Fruit fly (Drosophila melanogaster) whole organism, embryonic: ENCODE results near the gene CG14229.

Experiments
- Ada2b ChIP-seq: fragments of 200-800 bp; sonication (Bioruptor generic); IDR thresholded peaks from 2 replicates; pipeline ENCODE4 v1.3.6; 2022; ENCODE audit warnings: missing biosample characterization, missing genetic modification characterization
- B-H1 ChIP-seq: fragments of 200-800 bp; sonication (Bioruptor generic); IDR thresholded peaks from 3 replicates; pipeline ENCODE4 v1.3.6; 2022; ENCODE audit warnings: missing biosample characterization, missing genetic modification characterization
- Bgb ChIP-seq: fragments of 200-800 bp; sonication (Bioruptor generic); IDR thresholded peaks from 2 replicates; pipeline ENCODE4 v1.3.6; 2022; ENCODE audit warnings: missing biosample characterization, missing genetic modification characterization; ENCODE audit not compliant: partially characterized antibody
- CG10147 ChIP-seq: fragments of 200-800 bp; sonication (Bioruptor generic); optimal IDR thresholded peaks from 2 replicates; lab custom pipeline; 2019; ENCODE audit warnings: missing biosample characterization, mild to moderate bottlenecking, missing genetic modification characterization, moderate library complexity
- CG10979 ChIP-seq: fragments of 200-800 bp; sonication (Bioruptor generic); optimal IDR thresholded peaks from 2 replicates; lab custom pipeline; 2018; ENCODE audit warnings: missing biosample characterization, mild to moderate bottlenecking, missing genetic modification characterization, moderate library complexity
- CG1233 ChIP-seq: fragments of 200-800 bp; sonication (Bioruptor generic); optimal IDR thresholded peaks from 4 replicates; lab custom pipeline; 2018; ENCODE audit warnings: missing biosample characterization, mild to moderate bottlenecking, missing genetic modification characterization
- CG13624 ChIP-seq: fragments of 200-800 bp; sonication (Bioruptor generic); optimal IDR thresholded peaks from 2 replicates; lab custom pipeline; 2016; ENCODE audit warnings: missing biosample characterization, missing genetic modification characterization
- CG1603 ChIP-seq: fragments of 200-800 bp; sonication (Bioruptor generic); optimal IDR thresholded peaks from 2 replicates; lab custom pipeline; 2019; ENCODE audit warnings: missing biosample characterization, mild to moderate bottlenecking, missing genetic modification characterization, moderate library complexity
- CG17802 ChIP-seq: fragments of 200-800 bp; sonication (Bioruptor generic); optimal IDR thresholded peaks from 2 replicates; lab custom pipeline; 2018; ENCODE audit warnings: missing biosample characterization, mild to moderate bottlenecking, missing genetic modification characterization, moderate library complexity
- CG18764 ChIP-seq: fragments of 200-800 bp; sonication (Bioruptor generic); optimal IDR thresholded peaks from 3 replicates; lab custom pipeline; 2016; ENCODE audit warnings: missing biosample characterization, missing genetic modification characterization
- CG2129 ChIP-seq: fragments of 200-800 bp; sonication (Bioruptor generic); IDR thresholded peaks from 2 replicates; pipeline ENCODE4 v1.3.6; 2022; ENCODE audit warnings: missing biosample characterization, missing genetic modification characterization; ENCODE audit not compliant: partially characterized antibody
- CG2199 ChIP-seq: fragments of 200-800 bp; sonication (Bioruptor generic); IDR thresholded peaks from 3 replicates; pipeline ENCODE4 v1.3.6; 2022; ENCODE audit warnings: missing biosample characterization, missing genetic modification characterization
- CG4328 ChIP-seq: fragments of 200-800 bp; sonication (Bioruptor generic); optimal IDR thresholded peaks from 3 replicates; lab custom pipeline; 2017; ENCODE audit warnings: missing biosample characterization, missing genetic modification reagents, missing genetic modification characterization
- CG7556 ChIP-seq: fragments of 200-800 bp; sonication (Bioruptor generic); optimal IDR thresholded peaks from 2 replicates; lab custom pipeline; 2017; ENCODE audit warnings: missing biosample characterization, mild to moderate bottlenecking, missing genetic modification characterization
- CG8924 ChIP-seq: fragments of 200-800 bp; optimal IDR thresholded peaks from 3 replicates; lab custom pipeline; 2019; ENCODE audit warnings: missing biosample characterization, mild to moderate bottlenecking, missing genetic modification characterization, moderate library complexity
- CHES-1-like ChIP-seq: fragments of 200-800 bp; sonication (Bioruptor generic); optimal IDR thresholded peaks from 2 replicates; lab custom pipeline; 2016; ENCODE audit warnings: missing biosample characterization, missing genetic modification characterization
- CoRest ChIP-seq: fragments of 200-800 bp; sonication (Bioruptor generic); optimal IDR thresholded peaks from 3 replicates; lab custom pipeline; 2018; ENCODE audit warnings: missing biosample characterization, mild to moderate bottlenecking, missing genetic modification characterization, moderate library complexity
- D19B ChIP-seq: fragments of 200-800 bp; sonication (Bioruptor generic); optimal IDR thresholded peaks from 2 replicates; lab custom pipeline; 2017; ENCODE audit warnings: missing biosample characterization, mild to moderate bottlenecking, missing genetic modification characterization
- Dfd ChIP-seq, 2 experiments: fragments of >200 bp; optimal IDR thresholded peaks; 2 replicates each; lab custom pipeline; 2017; ENCODE audit warnings: missing biosample characterization in 2 of 2, missing genetic modification characterization in 2 of 2
- E2f2 ChIP-seq: fragments of 200-800 bp; sonication (Bioruptor generic); IDR thresholded peaks from 2 replicates; pipeline ENCODE4 v1.3.6; 2022; ENCODE audit warnings: missing biosample characterization, missing genetic modification characterization
- HLH3B ChIP-seq: fragments of 200-800 bp; sonication (Bioruptor generic); IDR thresholded peaks from 2 replicates; pipeline ENCODE4 v1.3.6; 2022; ENCODE audit warnings: missing biosample characterization, missing genetic modification characterization
- Hsf ChIP-seq: fragments of 200-800 bp; sonication (Bioruptor generic); optimal IDR thresholded peaks from 3 replicates; lab custom pipeline; 2016; ENCODE audit warnings: missing biosample characterization, missing genetic modification characterization
- Lpt ChIP-seq: fragments of >200 bp; optimal IDR thresholded peaks from 2 replicates; lab custom pipeline; 2018; ENCODE audit warnings: missing biosample characterization, missing genetic modification characterization
- NC2α ChIP-seq: fragments of 200-800 bp; sonication (Bioruptor generic); optimal IDR thresholded peaks from 2 replicates; lab custom pipeline; 2016; ENCODE audit warnings: missing biosample characterization, missing genetic modification characterization
- NfI ChIP-seq: fragments of 200-800 bp; sonication (Bioruptor generic); optimal IDR thresholded peaks from 3 replicates; lab custom pipeline; 2018; ENCODE audit warnings: missing biosample characterization, mild to moderate bottlenecking, missing genetic modification characterization, moderate library complexity
- Pdp1 ChIP-seq, 2 experiments: fragments of 200-800 bp; sonication (Bioruptor generic); optimal IDR thresholded peaks; 3 replicates each; lab custom pipeline; 2016; ENCODE audit warnings: missing biosample characterization in 2 of 2, missing genetic modification characterization in 2 of 2, mild to moderate bottlenecking in 1 of 2, moderate library complexity in 1 of 2
- al ChIP-seq: fragments of 200-800 bp; sonication (Bioruptor generic); IDR thresholded peaks from 2 replicates; pipeline ENCODE4 v1.3.6; 2022; ENCODE audit warnings: missing biosample characterization, missing genetic modification characterization
- bbx ChIP-seq: fragments of 200-800 bp; sonication (Bioruptor generic); IDR thresholded peaks from 2 replicates; pipeline ENCODE4 v1.3.6; 2022; ENCODE audit warnings: missing biosample characterization, missing genetic modification characterization; ENCODE audit not compliant: partially characterized antibody
- btn ChIP-seq: fragments of 200-800 bp; sonication (Bioruptor generic); optimal IDR thresholded peaks from 2 replicates; lab custom pipeline; 2016; ENCODE audit warnings: missing biosample characterization, missing genetic modification characterization
- crol ChIP-seq: fragments of 200-800 bp; sonication (Bioruptor generic); IDR thresholded peaks from 2 replicates; pipeline ENCODE4 v1.3.6; 2022; ENCODE audit warnings: missing biosample characterization, missing genetic modification characterization
- crp ChIP-seq, 2 experiments: fragments of 200-800 bp; sonication (Bioruptor generic); optimal IDR thresholded peaks; 2 replicates in 1 of 2; 3 replicates in 1 of 2; lab custom pipeline; 2017; ENCODE audit warnings: missing biosample characterization in 2 of 2, missing genetic modification characterization in 2 of 2, mild to moderate bottlenecking in 1 of 2, moderate library complexity in 1 of 2
- da ChIP-seq: fragments of 200-800 bp; sonication (Bioruptor generic); optimal IDR thresholded peaks from 2 replicates; lab custom pipeline; 2016; ENCODE audit warnings: missing biosample characterization, missing genetic modification characterization
- dmrt11E ChIP-seq: fragments of 200-800 bp; sonication (Bioruptor generic); optimal IDR thresholded peaks from 3 replicates; lab custom pipeline; 2018; ENCODE audit warnings: missing biosample characterization, mild to moderate bottlenecking, missing genetic modification characterization, moderate library complexity
- dmrt99B ChIP-seq: fragments of 200-800 bp; sonication (Bioruptor generic); optimal IDR thresholded peaks from 2 replicates; lab custom pipeline; 2018; ENCODE audit warnings: missing biosample characterization, mild to moderate bottlenecking, missing genetic modification characterization, moderate library complexity
- en ChIP-seq: fragments of 200-800 bp; sonication (Bioruptor generic); optimal IDR thresholded peaks from 2 replicates; lab custom pipeline; 2016; ENCODE audit warnings: missing biosample characterization, missing genetic modification characterization
- esg ChIP-seq: fragments of 200-800 bp; sonication (Bioruptor generic); conservative IDR thresholded peaks from 2 replicates; pipeline ENCODE4 v1.3.6; 2022; ENCODE audit warnings: missing biosample characterization, missing genetic modification characterization
- ewg ChIP-seq: fragments of 200-800 bp; sonication (Bioruptor generic); optimal IDR thresholded peaks from 3 replicates; lab custom pipeline; 2017; ENCODE audit warnings: mild to moderate bottlenecking, missing biosample characterization, missing genetic modification reagents, missing genetic modification characterization
- kay ChIP-seq: fragments of 200-800 bp; sonication (Bioruptor generic); optimal IDR thresholded peaks from 2 replicates; lab custom pipeline; 2016; ENCODE audit warnings: missing biosample characterization, missing genetic modification characterization
- knrl ChIP-seq: fragments of 200-800 bp; sonication (Bioruptor generic); IDR thresholded peaks from 3 replicates; pipeline ENCODE4 v1.3.6; 2022; ENCODE audit warnings: missing biosample characterization, missing genetic modification characterization; ENCODE audit not compliant: partially characterized antibody
- lilli ChIP-seq: fragments of 200-800 bp; sonication (Bioruptor generic); optimal IDR thresholded peaks from 3 replicates; lab custom pipeline; 2016; ENCODE audit warnings: missing biosample characterization, missing genetic modification characterization
- lov ChIP-seq, 2 experiments: fragments of 200-800 bp in 1 of 2; fragments of >200 bp in 1 of 2; sonication (Bioruptor generic) in 1 of 2; IDR thresholded peaks in 1 of 2; optimal IDR thresholded peaks in 1 of 2; 2 replicates in 1 of 2; 3 replicates in 1 of 2; pipeline versions ENCODE4 v1.3.6 to Lab custom; 2017 to 2022; ENCODE audit warnings: missing biosample characterization in 1 of 2, missing genetic modification characterization in 1 of 2
- odd ChIP-seq: fragments of 200-800 bp; sonication (Bioruptor generic); optimal IDR thresholded peaks from 2 replicates; lab custom pipeline; 2017; ENCODE audit warnings: missing biosample characterization, mild to moderate bottlenecking, missing genetic modification characterization
- psq ChIP-seq: fragments of 200-800 bp; sonication (Bioruptor generic); optimal IDR thresholded peaks from 2 replicates; lab custom pipeline; 2017; ENCODE audit warnings: missing biosample characterization, missing genetic modification characterization
- salm ChIP-seq: fragments of 200-800 bp; sonication (Bioruptor generic); optimal IDR thresholded peaks from 2 replicates; lab custom pipeline; 2018; ENCODE audit warnings: missing biosample characterization, mild to moderate bottlenecking, missing genetic modification characterization
- tio ChIP-seq: fragments of 200-800 bp; sonication (Bioruptor generic); optimal IDR thresholded peaks from 2 replicates; lab custom pipeline; 2017; ENCODE audit warnings: missing biosample characterization, missing genetic modification characterization, inconsistent platforms
- tll ChIP-seq, 2 experiments: fragments of 200-800 bp in 1 of 2; fragments of >200 bp in 1 of 2; sonication (Bioruptor generic) in 1 of 2; optimal IDR thresholded peaks; 2 replicates each; lab custom pipeline; 2017 to 2019; ENCODE audit warnings: missing biosample characterization in 2 of 2, missing genetic modification characterization in 2 of 2, mild to moderate bottlenecking in 1 of 2, moderate library complexity in 1 of 2
- vnd ChIP-seq: fragments of 200-800 bp; sonication (Bioruptor generic); IDR thresholded peaks from 3 replicates; pipeline ENCODE4 v1.3.6; 2022; ENCODE audit warnings: missing biosample characterization, missing genetic modification characterization; ENCODE audit not compliant: partially characterized antibody

The CG14229 gene

DNA sequence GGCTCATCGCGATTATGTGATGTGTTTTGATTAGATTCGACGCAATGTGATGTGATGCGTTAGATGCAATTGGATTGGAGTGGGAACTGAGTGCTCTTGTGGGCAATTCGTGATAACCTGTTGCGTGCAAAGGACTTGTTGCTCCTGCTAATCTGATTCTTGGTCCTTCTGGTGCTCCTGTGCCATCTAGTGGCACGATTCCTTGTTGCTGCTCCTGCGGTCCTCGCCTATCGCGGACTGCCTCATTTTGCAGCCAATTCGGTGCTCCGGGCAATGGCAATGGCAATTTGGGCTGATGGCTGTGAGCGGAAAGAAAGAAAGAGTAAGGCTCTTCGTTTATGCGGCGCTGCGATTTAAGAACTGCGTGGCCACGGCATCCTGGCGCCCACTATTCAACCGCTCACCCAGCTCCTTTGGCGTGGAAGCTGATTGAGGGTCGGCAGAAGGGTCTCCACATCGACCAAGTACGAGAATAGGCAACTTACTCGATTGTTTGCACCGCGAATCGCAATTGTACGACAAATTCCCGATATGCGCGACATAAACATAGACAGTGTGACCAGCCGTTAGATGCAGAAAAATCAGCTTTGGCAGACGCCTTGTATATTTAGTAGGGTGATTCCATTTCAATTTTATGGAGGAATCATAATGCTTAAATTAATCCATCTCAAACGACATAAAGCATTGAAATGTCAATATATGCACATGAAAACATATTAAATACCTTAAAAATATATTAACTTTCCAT is 1.9 kb downstream of the CG14229 start, which contains the start of gene Mer (continued):
- peak; percentile 71 for TF ChIP-seq CG18764 (GFP tag; lab: Kevin White, UChicago)
- TF ChIP-seq knrl: no peak
- TF ChIP-seq CG1233 (GFP tag; lab: Kevin White, UChicago): peak; percentile 75
- peak; percentile 70 for TF ChIP-seq esg (GFP tag; lab: Robert Waterston, UW)
- 0 out of 3 replicates have a peak, but pooled peaks have one; percentile 53 for TF ChIP-seq CG2199 (GFP tag; lab: Robert Waterston, UW)
- peak; percentile 83 for TF ChIP-seq HLH3B (GFP tag; lab: Robert Waterston, UW)
- peak; percentile 39 for TF ChIP-seq CG17802 (tag; lab: Kevin White, UChicago)
- peak; percentile 75 for TF ChIP-seq CG7556 (GFP tag; lab: Kevin White, UChicago)
- peak; percentile 74 for TF ChIP-seq btn (GFP tag; lab: Kevin White, UChicago)
- peak; percentile 13; the same call in 1 of the 2 replicates for TF ChIP-seq Bgb
- peak; percentile 52 for TF ChIP-seq da (GFP tag; lab: Kevin White, UChicago)
- TF ChIP-seq tio (GFP tag; lab: Kevin White, UChicago): no peak
- TF ChIP-seq Dfd (GFP tag; optimal IDR thresholded peaks at IDR 0.05; lab: Kevin White, UChicago): no peak
- TF ChIP-seq D19B (GFP tag; lab: Kevin White, UChicago): peak; percentile 77
- peak; percentile 88 for TF ChIP-seq CG13624
- TF ChIP-seq crol: peak; percentile 24; the same call in 1 of the 2 replicates
- TF ChIP-seq E2f2 (GFP tag; lab: Robert Waterston, UW): peak; percentile 63; the same call in 1 of the 2 replicates
- peak; percentile 70 for TF ChIP-seq en (GFP tag; lab: Kevin White, UChicago)
- TF ChIP-seq CG10147 (GFP tag; lab: Kevin White, UChicago): peak; percentile 78
- TF ChIP-seq CG10979 (tag; lab: Kevin White, UChicago): peak; percentile 84
- TF ChIP-seq CG4328 (GFP tag; lab: Kevin White, UChicago): peak; percentile 74
- TF ChIP-seq psq (GFP tag; lab: Kevin White, UChicago): peak; percentile 44
- peak; percentile 91 for TF ChIP-seq lilli (GFP tag; lab: Kevin White, UChicago)
- peak; percentile 66 for TF ChIP-seq salm (tag; lab: Kevin White, UChicago)
- TF ChIP-seq crp (GFP tag; optimal IDR thresholded peaks at IDR 0.05; lab: Kevin White, UChicago): peak in 1 of 2 experiments; percentile 35
- TF ChIP-seq dmrt99B: peak; percentile 84
- peak; percentile 86 for TF ChIP-seq NfI (GFP tag; lab: Kevin White, UChicago)
- peak; percentile 68 for TF ChIP-seq ewg
- TF ChIP-seq CoRest (tag; lab: Kevin White, UChicago): peak; percentile 81
- no peak for TF ChIP-seq bbx (GFP tag; lab: Robert Waterston, UW)
- peak; percentile 46 for TF ChIP-seq NC2α (GFP tag; lab: Kevin White, UChicago)
- TF ChIP-seq CHES-1-like (GFP tag; lab: Kevin White, UChicago): peak; percentile 80
- TF ChIP-seq Hsf (GFP tag; lab: Kevin White, UChicago): peak; percentile 88
- peak; percentile 93 for TF ChIP-seq CG1603 (tag; lab: Kevin White, UChicago)
- peak; percentile 49; the same call in 2 of the 3 replicates for TF ChIP-seq B-H1 (GFP tag; lab: Robert Waterston, UW)
- no peak for TF ChIP-seq vnd (GFP tag; lab: Robert Waterston, UW)
- TF ChIP-seq Ada2b (GFP tag; lab: Robert Waterston, UW): peak; percentile 85
- peak; percentile 55 for TF ChIP-seq kay (GFP tag; lab: Kevin White, UChicago)
- peak; percentile 81 for TF ChIP-seq al (GFP tag; lab: Robert Waterston, UW)
- peak; percentile 78 to 81 for TF ChIP-seq Pdp1 (GFP tag; optimal IDR thresholded peaks at IDR 0.05; lab: Kevin White, UChicago)
- TF ChIP-seq Lpt (GFP tag; lab: Kevin White, UChicago): no peak
- peak; percentile 76 for TF ChIP-seq dmrt11E (tag; lab: Kevin White, UChicago)
- no peak for TF ChIP-seq CG2129 (GFP tag; lab: Robert Waterston, UW)
- TF ChIP-seq tll (GFP tag; optimal IDR thresholded peaks at IDR 0.05; lab: Kevin White, UChicago): no peak
- TF ChIP-seq lov (optimal IDR thresholded peaks at IDR 0.05; lab: Kevin White, UChicago): no peak
- TF ChIP-seq lov (GFP tag; IDR thresholded peaks at IDR 0.05; lab: Robert Waterston, UW): peak; percentile 48; the same call in 1 of the 3 replicates
- TF ChIP-seq odd (GFP tag; lab: Kevin White, UChicago): peak; percentile 71
- TF ChIP-seq CG8924 (tag; lab: Kevin White, UChicago): peak; percentile 81
